Fruit fly (Drosophila melanogaster) whole organism, pupa: Measurements from ENCODE around the gene LIMK1.

Experiments
- CG10348 ChIP-seq: fragments of 200-800 bp; sonication (Bioruptor generic); IDR thresholded peaks from 2 replicates; pipeline ENCODE4 v1.3.6; 2022; ENCODE audit warnings: missing biosample characterization, missing genetic modification characterization
- CG12605 ChIP-seq: fragments of 200-800 bp; sonication (Bioruptor generic); IDR thresholded peaks from 2 replicates; pipeline ENCODE4 v1.3.6; 2022; ENCODE audit warnings: missing biosample characterization, missing genetic modification characterization
- CG13204 ChIP-seq: fragments of 200-800 bp; sonication (Bioruptor generic); optimal IDR thresholded peaks from 2 replicates; lab custom pipeline; 2018; ENCODE audit warnings: missing biosample characterization, mild to moderate bottlenecking, missing genetic modification characterization, moderate library complexity
- CG14655 ChIP-seq: fragments of 200-800 bp; sonication (Bioruptor generic); optimal IDR thresholded peaks from 3 replicates; lab custom pipeline; 2017; ENCODE audit warnings: mild to moderate bottlenecking, missing biosample characterization, missing genetic modification reagents, missing genetic modification characterization
- CG15710 ChIP-seq: fragments of 200-800 bp; sonication (Bioruptor generic); optimal IDR thresholded peaks from 2 replicates; lab custom pipeline; 2018; ENCODE audit warnings: missing biosample characterization, mild to moderate bottlenecking, missing genetic modification characterization, moderate library complexity
- CG17806 ChIP-seq: fragments of 200-800 bp; sonication (Bioruptor generic); optimal IDR thresholded peaks from 2 replicates; lab custom pipeline; 2018; ENCODE audit warnings: missing biosample characterization, mild to moderate bottlenecking, missing genetic modification characterization, moderate library complexity
- CG32121 ChIP-seq: fragments of 200-800 bp; sonication (Bioruptor generic); IDR thresholded peaks from 2 replicates; pipeline ENCODE4 v1.3.6; 2022; ENCODE audit warnings: missing biosample characterization, missing genetic modification characterization
- CG34367 ChIP-seq: fragments of 200-800 bp; sonication (Bioruptor generic); optimal IDR thresholded peaks from 2 replicates; lab custom pipeline; 2018; ENCODE audit warnings: missing biosample characterization, mild to moderate bottlenecking, missing genetic modification characterization
- CG4496 ChIP-seq: fragments of 200-800 bp; sonication (Bioruptor generic); IDR thresholded peaks from 3 replicates; pipeline ENCODE4 v1.3.6; 2022; ENCODE audit warnings: missing biosample characterization, missing genetic modification characterization
- CG8159 ChIP-seq: fragments of 200-800 bp; sonication (Bioruptor generic); optimal IDR thresholded peaks from 3 replicates; lab custom pipeline; 2018; ENCODE audit warnings: missing biosample characterization, mild to moderate bottlenecking, missing genetic modification characterization, moderate library complexity
- CG8301 ChIP-seq: fragments of 200-800 bp; sonication (Bioruptor generic); optimal IDR thresholded peaks from 2 replicates; lab custom pipeline; 2018; ENCODE audit warnings: missing biosample characterization, mild to moderate bottlenecking, missing genetic modification characterization
- CG9948 ChIP-seq: fragments of 200-800 bp; sonication (Bioruptor generic); optimal IDR thresholded peaks from 2 replicates; lab custom pipeline; 2018; ENCODE audit warnings: missing biosample characterization, mild to moderate bottlenecking, missing genetic modification characterization, moderate library complexity
- D1 ChIP-seq: fragments of 200-800 bp; sonication (Bioruptor generic); optimal IDR thresholded peaks from 2 replicates; lab custom pipeline; 2018; ENCODE audit warnings: missing biosample characterization, mild to moderate bottlenecking, missing genetic modification characterization, moderate library complexity
- EcR ChIP-seq: fragments of 200-800 bp; sonication (Bioruptor generic); optimal IDR thresholded peaks from 3 replicates; lab custom pipeline; 2019; ENCODE audit warnings: missing biosample characterization, missing genetic modification characterization, mild to moderate bottlenecking, moderate library complexity, missing genetic modification reagents
- Ets98B ChIP-seq: fragments of 200-800 bp; sonication (Bioruptor generic); IDR thresholded peaks from 2 replicates; pipeline ENCODE4 v1.3.6; 2022; ENCODE audit warnings: missing biosample characterization, missing genetic modification characterization
- Pif1A ChIP-seq: fragments of 200-800 bp; sonication (Bioruptor generic); optimal IDR thresholded peaks from 3 replicates; lab custom pipeline; 2016; ENCODE audit warnings: missing biosample characterization, missing genetic modification characterization
- Pif1B ChIP-seq: fragments of 200-800 bp; sonication (Bioruptor generic); optimal IDR thresholded peaks from 3 replicates; lab custom pipeline; 2016; ENCODE audit warnings: missing biosample characterization, missing genetic modification characterization
- Snoo ChIP-seq: fragments of 200-800 bp; sonication (Bioruptor generic); optimal IDR thresholded peaks from 3 replicates; lab custom pipeline; 2017; ENCODE audit warnings: missing biosample characterization, mild to moderate bottlenecking, missing genetic modification characterization, inconsistent platforms
- fd96Ca ChIP-seq: fragments of 200-800 bp; sonication (Bioruptor generic); IDR thresholded peaks from 3 replicates; pipeline ENCODE4 v1.3.6; 2022; ENCODE audit warnings: missing biosample characterization, missing genetic modification characterization
- gl ChIP-seq: fragments of 200-800 bp; sonication (Bioruptor generic); optimal IDR thresholded peaks from 2 replicates; lab custom pipeline; 2018; ENCODE audit warnings: missing biosample characterization, mild to moderate bottlenecking, missing genetic modification characterization
- rn ChIP-seq: fragments of 200-800 bp; sonication (Bioruptor generic); IDR thresholded peaks from 2 replicates; pipeline ENCODE4 v1.3.6; 2022; ENCODE audit warnings: missing biosample characterization, missing genetic modification characterization

LIMK1 gene

dm6 chrX:12580498-12581304 lies 11.3 kb downstream of the LIMK1 start:
- TF ChIP-seq CG15710 (tag; lab: Kevin White, UChicago) (peak; percentile 18), CG14655 (GFP tag; lab: Kevin White, UChicago) (no peak), Ets98B (GFP tag; lab: Robert Waterston, UW) (no peak), CG17806 (no peak), fd96Ca (no peak), CG4496 (GFP tag; lab: Robert Waterston, UW) (peak; percentile 40; the same call in 1 of the 3 replicates), CG10348 (GFP tag; lab: Robert Waterston, UW) (no peak), EcR (no peak), D1 (tag; lab: Kevin White, UChicago) (no peak), gl (tag; lab: Kevin White, UChicago) (no peak), Snoo (tag; lab: Kevin White, UChicago) (no peak), CG13204 (GFP tag; lab: Kevin White, UChicago) (no peak), CG12605 (peak; percentile 28; the same call in 1 of the 2 replicates), CG8159 (tag; lab: Kevin White, UChicago) (peak; percentile 50), Pif1B (no peak), CG34367 (tag; lab: Kevin White, UChicago) (no peak), CG32121 (GFP tag; lab: Robert Waterston, UW) (no peak), CG8301 (tag; lab: Kevin White, UChicago) (no peak), rn (no peak), CG9948 (tag; lab: Kevin White, UChicago) (peak; percentile 21), Pif1A (GFP tag; lab: Kevin White, UChicago) (no peak)

dm6 chrX:12580040-12580497 lies 11.9 kb downstream of the LIMK1 start:
- TF ChIP-seq EcR (peak; percentile 70), gl (tag; lab: Kevin White, UChicago) (no peak)

- TF ChIP-seq Pif1A (GFP tag; lab: Kevin White, UChicago), result peak; percentile 98
- peak; percentile 97 for TF ChIP-seq CG15710 (tag; lab: Kevin White, UChicago)
- TF ChIP-seq CG12605, result peak; percentile 88
- TF ChIP-seq CG10348 (GFP tag; lab: Robert Waterston, UW), result peak; percentile 89
- TF ChIP-seq D1 (tag; lab: Kevin White, UChicago), result peak; percentile 94
- TF ChIP-seq Snoo (tag; lab: Kevin White, UChicago), result peak; percentile 78
- peak; percentile 75 for TF ChIP-seq CG13204 (GFP tag; lab: Kevin White, UChicago)
- TF ChIP-seq CG8301 (tag; lab: Kevin White, UChicago), result peak; percentile 98
- peak; percentile 97 for TF ChIP-seq CG32121 (GFP tag; lab: Robert Waterston, UW)
- peak; percentile 94 for TF ChIP-seq rn
- peak; percentile 91 for TF ChIP-seq gl (tag; lab: Kevin White, UChicago)
- peak; percentile 90 for TF ChIP-seq fd96Ca
- no peak for TF ChIP-seq EcR
- TF ChIP-seq CG34367 (tag; lab: Kevin White, UChicago), result peak; percentile 97
- TF ChIP-seq CG17806, result peak; percentile 97
- TF ChIP-seq CG9948 (tag; lab: Kevin White, UChicago), result peak; percentile 98
- peak; percentile 91 for TF ChIP-seq Ets98B (GFP tag; lab: Robert Waterston, UW)
- TF ChIP-seq CG4496 (GFP tag; lab: Robert Waterston, UW), result peak; percentile 97
- TF ChIP-seq CG14655 (GFP tag; lab: Kevin White, UChicago), result peak; percentile 98
- TF ChIP-seq CG8159 (tag; lab: Kevin White, UChicago), result peak; percentile 98
- peak; percentile 97 for TF ChIP-seq Pif1B
These were observed 12.4 kb downstream of the LIMK1 start for dm6 chrX:12579506-12579999.

- TF ChIP-seq CG13204 (GFP tag; lab: Kevin White, UChicago) (peak; percentile 75), CG32121 (GFP tag; lab: Robert Waterston, UW) (peak; percentile 46; the same call in 1 of the 2 replicates), CG9948 (tag; lab: Kevin White, UChicago) (peak; percentile 43), CG17806 (peak; percentile 29), CG8159 (tag; lab: Kevin White, UChicago) (peak; percentile 57), rn (no peak), gl (tag; lab: Kevin White, UChicago) (no peak), CG15710 (tag; lab: Kevin White, UChicago) (peak; percentile 29), Pif1B (peak; percentile 16), CG34367 (tag; lab: Kevin White, UChicago) (peak; percentile 38), CG10348 (GFP tag; lab: Robert Waterston, UW) (no peak), CG4496 (GFP tag; lab: Robert Waterston, UW) (peak; percentile 56; the same call in 2 of the 3 replicates), Snoo (tag; lab: Kevin White, UChicago) (no peak), CG14655 (GFP tag; lab: Kevin White, UChicago) (peak; percentile 75), CG8301 (tag; lab: Kevin White, UChicago) (peak; percentile 65), CG12605 (0 out of 2 replicates have a peak, but pooled peaks have one; percentile 8), D1 (tag; lab: Kevin White, UChicago) (no peak), EcR (peak; percentile 78), fd96Ca (peak; percentile 9; the same call in 1 of the 3 replicates), Ets98B (GFP tag; lab: Robert Waterston, UW) (no peak; the same call in 1 of the 2 replicates), Pif1A (GFP tag; lab: Kevin White, UChicago) (peak; percentile 49)
These were observed 13.2 kb downstream of the LIMK1 start for dm6 chrX:12578701-12579372.
